Worm (Caenorhabditis elegans) whole organism, L4/young adult: Measurements from ENCODE around the gene dhs-12.

ENCODE experiments used
- W03F9.2 ChIP-seq: fragments of 150-350 bp; optimal IDR thresholded peaks from 2 replicates; lab custom pipeline; 2014; ENCODE audit warnings: missing biosample characterization, missing genetic modification characterization
- him-1 ChIP-seq: sonication (generic microtip); optimal IDR thresholded peaks from 2 replicates; lab custom pipeline; 2016; ENCODE audit warnings: missing genotype, missing genetic modification reagents, missing genetic modification characterization, missing compliant biosample characterization

- TF ChIP-seq him-1 (tag; lab: Kevin White, UChicago) (no peak), W03F9.2 (tag; lab: Kevin White, UChicago) (no peak)
Observed at ce11 chrIV:10096881-10097280, 45.4 kb upstream of the dhs-12 start, which contains the start of gene dis-3.
